Worm (Caenorhabditis elegans): ENCODE data around the gene istr-1.

ce11 chrV:12679292-12679691 is 18.4 kb upstream of the istr-1 start:
- TF ChIP-seq dao-5 (tag; optimal IDR thresholded peaks at IDR 0.05), result no peak
- TF ChIP-seq W03F9.2 (tag; optimal IDR thresholded peaks at IDR 0.05), result no peak
